Fruit fly (Drosophila melanogaster): Measurements from ENCODE around the gene cv.
A peak's percentile ranks its signal among the peaks of the same experiment; 100 is the strongest.

The cv gene

dm6 chrX:5648437-5648959 is 41.3 kb upstream of the cv start, which contains the start of gene OtopLa (continued):
- TF ChIP-seq pros (GFP tag; optimal IDR thresholded peaks at IDR 0.05) = no peak
- peak; percentile 55 for TF ChIP-seq Bdp1 (GFP tag; optimal IDR thresholded peaks at IDR 0.05)
- TF ChIP-seq br (optimal IDR thresholded peaks at IDR 0.05) = no peak
- peak; percentile 78 for TF ChIP-seq ERR (GFP tag; optimal IDR thresholded peaks at IDR 0.05)
- TF ChIP-seq Xbp1 (GFP tag; optimal IDR thresholded peaks at IDR 0.05) = peak; percentile 87
- TF ChIP-seq crol (GFP tag; IDR thresholded peaks at IDR 0.05) = peak; percentile 62
- TF ChIP-seq CG9797 (GFP tag; optimal IDR thresholded peaks at IDR 0.05) = no peak
- peak; percentile 70 for TF ChIP-seq CG6654 (GFP tag; optimal IDR thresholded peaks at IDR 0.05)
- TF ChIP-seq CG11560 (tag; IDR thresholded peaks at IDR 0.05) = 0 out of 3 replicates have a peak, but pooled peaks have one; percentile 63
- TF ChIP-seq ind (GFP tag; optimal IDR thresholded peaks at IDR 0.05) = peak; percentile 81
- peak; percentile 83 to 88 for TF ChIP-seq chif (GFP tag; optimal IDR thresholded peaks at IDR 0.05)
- TF ChIP-seq CG14860 (GFP tag; IDR thresholded peaks at IDR 0.05; ENCODE audit: partially characterized antibody) = no peak
- peak; percentile 87 for TF ChIP-seq sob (GFP tag; IDR thresholded peaks at IDR 0.05)
- TF ChIP-seq CG12104 (GFP tag; optimal IDR thresholded peaks at IDR 0.05) = peak; percentile 65
- TF ChIP-seq CG1529 (GFP tag; optimal IDR thresholded peaks at IDR 0.05) = peak; percentile 78
- TF ChIP-seq E2f1 (GFP tag; IDR thresholded peaks at IDR 0.05) = peak; percentile 77
- no peak for TF ChIP-seq Doc3 (GFP tag; IDR thresholded peaks at IDR 0.05; ENCODE audit: partially characterized antibody)
- TF ChIP-seq CG18599 (GFP tag; optimal IDR thresholded peaks at IDR 0.05) = peak; percentile 90
- TF ChIP-seq B-H1 (GFP tag; IDR thresholded peaks at IDR 0.05) = peak; percentile 71
- peak; percentile 37; the same call in 1 of the 2 replicates for TF ChIP-seq CG11085 (GFP tag; IDR thresholded peaks at IDR 0.05)
- peak; percentile 86 for TF ChIP-seq ATbp (GFP tag; optimal IDR thresholded peaks at IDR 0.05)
- TF ChIP-seq CG2129 (GFP tag; IDR thresholded peaks at IDR 0.05; ENCODE audit: partially characterized antibody) = no peak
- TF ChIP-seq sima (GFP tag; optimal IDR thresholded peaks at IDR 0.05) = peak; percentile 54
- peak; percentile 85 for TF ChIP-seq gsb-n (tag; optimal IDR thresholded peaks at IDR 0.05)
- TF ChIP-seq bab2 (GFP tag; optimal IDR thresholded peaks at IDR 0.05) = peak; percentile 84
- TF ChIP-seq H2.0 (GFP tag; IDR thresholded peaks at IDR 0.05) = peak; percentile 83
- TF ChIP-seq CG16863 (GFP tag; optimal IDR thresholded peaks at IDR 0.05) = peak; percentile 78
- TF ChIP-seq CG10209 (GFP tag; optimal IDR thresholded peaks at IDR 0.05) = peak; percentile 83
- peak; percentile 64 for TF ChIP-seq scrt (GFP tag; optimal IDR thresholded peaks at IDR 0.05)
- peak; percentile 88 for TF ChIP-seq CG11504 (tag; optimal IDR thresholded peaks at IDR 0.05)
- peak; percentile 57 for TF ChIP-seq Fer2 (tag; optimal IDR thresholded peaks at IDR 0.05)
- TF ChIP-seq CG31365 (tag; optimal IDR thresholded peaks at IDR 0.05) = peak; percentile 38
- TF ChIP-seq tio (GFP tag; optimal IDR thresholded peaks at IDR 0.05) = peak; percentile 64
- no peak for TF ChIP-seq bigmax (GFP tag; optimal IDR thresholded peaks at IDR 0.05)
- peak; percentile 63 for TF ChIP-seq repo (GFP tag; optimal IDR thresholded peaks at IDR 0.05)
- peak; percentile 70 for TF ChIP-seq CG14050 (GFP tag; IDR thresholded peaks at IDR 0.05)
- no peak for TF ChIP-seq Dfd (GFP tag; optimal IDR thresholded peaks at IDR 0.05)
- TF ChIP-seq klu (GFP tag; IDR thresholded peaks at IDR 0.05) = peak; percentile 65
- peak; percentile 84 for TF ChIP-seq CG4424 (GFP tag; optimal IDR thresholded peaks at IDR 0.05)
- no peak for TF ChIP-seq Trl (optimal IDR thresholded peaks at IDR 0.05)
- TF ChIP-seq Trl (GFP tag; optimal IDR thresholded peaks at IDR 0.05) = peak; percentile 88
- no peak for TF ChIP-seq Dip2 (GFP tag; IDR thresholded peaks at IDR 0.05)
- peak; percentile 91 for TF ChIP-seq ara (GFP tag; IDR thresholded peaks at IDR 0.05)
- peak; percentile 71 for TF ChIP-seq CG12299 (tag; optimal IDR thresholded peaks at IDR 0.05)
- peak; percentile 60 for TF ChIP-seq CG31388 (GFP tag; optimal IDR thresholded peaks at IDR 0.05)
- TF ChIP-seq Lhr (GFP tag; optimal IDR thresholded peaks at IDR 0.05) = peak; percentile 54
- TF ChIP-seq Ssrp (tag; optimal IDR thresholded peaks at IDR 0.05) = peak; percentile 87
- 0 out of 3 replicates have a peak, but pooled peaks have one; percentile 18 for TF ChIP-seq z (GFP tag; IDR thresholded peaks at IDR 0.05)
- peak; percentile 88 for TF ChIP-seq Ada2b (GFP tag; IDR thresholded peaks at IDR 0.05)
- peak; percentile 79 for TF ChIP-seq CG3281 (GFP tag; optimal IDR thresholded peaks at IDR 0.05)
- TF ChIP-seq gsb (GFP tag; IDR thresholded peaks at IDR 0.05) = peak; percentile 48; the same call in 1 of the 2 replicates
